Fruit fly (Drosophila melanogaster): ENCODE data around the gene CG4332.

DNA sequence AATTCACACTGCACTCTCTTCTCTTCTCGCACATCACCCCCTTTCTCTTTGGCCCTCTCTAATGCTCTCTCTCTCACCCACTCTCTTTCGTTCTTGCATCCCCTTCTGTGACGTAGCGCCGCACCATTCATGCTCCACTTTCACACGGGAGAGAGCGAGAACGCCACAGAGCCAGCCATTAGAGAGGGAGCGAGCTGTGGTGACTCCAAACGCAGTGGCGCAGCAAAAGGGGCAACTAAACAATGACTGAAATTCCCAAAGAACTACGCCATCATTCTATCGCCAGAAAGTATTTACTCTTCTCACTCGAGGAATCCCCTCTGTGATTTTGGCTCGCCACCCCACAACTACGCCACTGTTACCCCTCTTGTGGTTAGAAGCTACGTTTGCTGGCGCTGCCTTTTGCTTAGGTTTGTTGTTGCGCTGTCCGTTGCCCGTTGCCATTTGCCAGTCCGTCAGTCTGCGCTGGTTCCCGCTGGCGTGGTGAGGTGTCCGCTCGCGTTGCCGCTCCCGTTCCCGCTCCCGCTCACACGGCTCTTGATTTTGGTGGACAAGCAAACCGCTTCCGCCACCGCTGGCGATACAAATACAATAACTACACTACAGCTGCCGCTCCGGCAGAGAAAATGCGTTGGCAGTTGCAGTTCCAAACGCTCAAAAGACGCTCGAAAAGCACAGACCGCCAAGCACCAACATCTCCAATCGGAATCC, 23.6 kb upstream of the CG4332 start:
- TF ChIP-seq CG8478 (optimal IDR thresholded peaks at IDR 0.05) (no peak), CTCF (optimal IDR thresholded peaks at IDR 0.05) (no peak)
